Fruit fly (Drosophila melanogaster) whole organism, embryonic: ENCODE results near the gene RluA-1.

Source experiments
- Ada2b ChIP-seq: fragments of 200-800 bp; sonication (Bioruptor generic); IDR thresholded peaks from 2 replicates; pipeline ENCODE4 v1.3.6; 2022; ENCODE audit warnings: missing biosample characterization, missing genetic modification characterization
- CG12391 ChIP-seq: fragments of 200-800 bp; sonication (Bioruptor generic); optimal IDR thresholded peaks from 3 replicates; lab custom pipeline; 2018; ENCODE audit warnings: missing biosample characterization, mild to moderate bottlenecking, missing genetic modification characterization, moderate library complexity
- CG18764 ChIP-seq: fragments of 200-800 bp; sonication (Bioruptor generic); optimal IDR thresholded peaks from 3 replicates; lab custom pipeline; 2016; ENCODE audit warnings: missing biosample characterization, missing genetic modification characterization
- CG4282 ChIP-seq: fragments of 200-800 bp; sonication (Bioruptor generic); optimal IDR thresholded peaks from 2 replicates; lab custom pipeline; 2016; ENCODE audit warnings: missing biosample characterization, missing genetic modification characterization
- Dref ChIP-seq: fragments of 200-800 bp; sonication (Bioruptor generic); IDR thresholded peaks from 2 replicates; pipeline ENCODE4 v1.3.6; 2022; ENCODE audit warnings: missing biosample characterization, missing genetic modification characterization
- Ets97D ChIP-seq: fragments of 200-800 bp; sonication (Bioruptor generic); optimal IDR thresholded peaks from 3 replicates; lab custom pipeline; 2016; ENCODE audit warnings: missing biosample characterization, missing genetic modification characterization
- H15 ChIP-seq: fragments of 200-800 bp; sonication (Bioruptor generic); IDR thresholded peaks from 3 replicates; pipeline ENCODE4 v1.3.6; 2022; ENCODE audit warnings: missing biosample characterization, missing genetic modification characterization
- Ssrp ChIP-seq: fragments of 200-800 bp; sonication (Bioruptor generic); optimal IDR thresholded peaks from 2 replicates; lab custom pipeline; 2018; ENCODE audit warnings: missing biosample characterization, mild to moderate bottlenecking, missing genetic modification characterization, moderate library complexity
- da ChIP-seq: fragments of 200-800 bp; sonication (Bioruptor generic); optimal IDR thresholded peaks from 2 replicates; lab custom pipeline; 2016; ENCODE audit warnings: missing biosample characterization, missing genetic modification characterization
- insv ChIP-seq, 2 experiments: fragments of 200-800 bp; sonication (Bioruptor generic); optimal IDR thresholded peaks; 3 replicates each; lab custom pipeline; 2016 to 2018; ENCODE audit warnings: missing biosample characterization in 2 of 2, missing genetic modification characterization in 2 of 2
- pros ChIP-seq: fragments of 200-800 bp; sonication (Bioruptor generic); optimal IDR thresholded peaks from 3 replicates; lab custom pipeline; 2019; ENCODE audit warnings: missing biosample characterization, mild to moderate bottlenecking, missing genetic modification characterization, moderate library complexity
- stc ChIP-seq: fragments of 200-800 bp; sonication (Bioruptor generic); IDR thresholded peaks from 2 replicates; pipeline ENCODE4 v1.3.6; 2022; ENCODE audit warnings: missing biosample characterization, missing genetic modification characterization

- TF ChIP-seq Ada2b (GFP tag; lab: Robert Waterston, UW) (no peak), Ssrp (no peak), CG12391 (no peak), insv (GFP tag; optimal IDR thresholded peaks at IDR 0.05; lab: Kevin White, UChicago) (no peak), da (no peak), CG18764 (GFP tag; lab: Kevin White, UChicago) (no peak), Dref (GFP tag; lab: Robert Waterston, UW) (no peak), Ets97D (GFP tag; lab: Kevin White, UChicago) (no peak), pros (GFP tag; lab: Kevin White, UChicago) (no peak), CG4282 (GFP tag; lab: Kevin White, UChicago) (no peak), stc (GFP tag; lab: Robert Waterston, UW) (no peak), H15 (no peak)
These were observed 15.2 kb downstream of the RluA-1 start for dm6 chr2L:10458979-10459378.
